Worm (Caenorhabditis elegans) whole organism, L4/young adult: ENCODE measurements around the gene sod-1.
"Not testable (repeated sequence)": the region's sequence is repeated elsewhere in the genome, so short reads cannot be mapped to it uniquely, and the experiment has no call there.

ENCODE experiments used
- W03F9.2 ChIP-seq: fragments of 150-350 bp; optimal IDR thresholded peaks from 2 replicates; lab custom pipeline; 2014; ENCODE audit warnings: missing biosample characterization, missing genetic modification characterization
- him-1 ChIP-seq: sonication (generic microtip); optimal IDR thresholded peaks from 2 replicates; lab custom pipeline; 2016; ENCODE audit warnings: missing genotype, missing genetic modification reagents, missing genetic modification characterization, missing compliant biosample characterization

DNA sequence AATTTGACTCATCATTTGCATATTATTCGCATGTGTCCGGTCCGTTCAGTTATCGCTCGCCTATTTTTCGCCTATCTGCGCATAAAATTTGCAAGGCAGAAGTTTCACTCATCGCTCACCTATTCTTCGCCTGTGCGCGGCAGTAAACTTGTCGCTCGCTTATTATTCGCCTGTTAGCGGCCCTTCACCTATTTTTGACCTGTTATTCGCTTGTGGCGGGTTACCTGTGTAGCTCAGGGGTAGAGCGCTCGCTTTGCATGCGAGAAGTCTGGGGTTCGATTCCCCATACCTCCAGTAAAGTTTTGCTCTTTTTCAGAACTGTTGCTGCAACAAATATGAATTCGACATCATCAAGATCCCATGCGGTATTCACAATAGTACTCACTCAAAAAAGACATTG, 27.7 kb upstream of the sod-1 start:
- TF ChIP-seq him-1, W03F9.2 (tag; lab: Kevin White, UChicago): not testable (repeated sequence)
